Worm (Caenorhabditis elegans) whole organism, L1 larva: ENCODE measurements around the gene Y66C5A.1.

Source experiments
- ama-1 ChIP-seq: fragments of 150-350 bp; optimal IDR thresholded peaks from 2 replicates; lab custom pipeline; 2014
- ceh-82 ChIP-seq, 3 experiments: fragments of 150-350 bp in 1 of 3; sonication (generic microtip) in 2 of 3; optimal IDR thresholded peaks; 2 replicates each; lab custom pipeline; 2014 to 2017; ENCODE audit warnings: missing biosample characterization in 3 of 3, missing genetic modification characterization in 3 of 3
- ceh-90 ChIP-seq: sonication (generic microtip); optimal IDR thresholded peaks from 2 replicates; lab custom pipeline; 2016; ENCODE audit warnings: missing genetic modification characterization, missing compliant biosample characterization
- elt-3 ChIP-seq, 6 experiments: fragments of 150-350 bp in 1 of 6; sonication (generic microtip); optimal IDR thresholded peaks; 2 replicates each; lab custom pipeline; 2017 to 2018; ENCODE audit warnings: missing biosample characterization in 6 of 6, missing genetic modification characterization in 6 of 6, inconsistent platforms in 1 of 6
- fkh-10 ChIP-seq: sonication (generic microtip); optimal IDR thresholded peaks from 2 replicates; lab custom pipeline; 2017; ENCODE audit warnings: missing biosample characterization, missing genetic modification reagents, missing genetic modification characterization
- lin-39 ChIP-seq: fragments of 150-350 bp; optimal IDR thresholded peaks from 2 replicates; lab custom pipeline; 2014; ENCODE audit warnings: missing biosample characterization, missing genetic modification reagents, missing genetic modification characterization
- nhr-11 ChIP-seq: fragments of 150-350 bp; optimal IDR thresholded peaks from 2 replicates; lab custom pipeline; 2014; ENCODE audit warnings: missing biosample characterization, missing genetic modification characterization
- nhr-28 ChIP-seq: fragments of 150-350 bp; optimal IDR thresholded peaks from 2 replicates; lab custom pipeline; 2014; ENCODE audit warnings: missing biosample characterization, missing genetic modification characterization
- nhr-47 ChIP-seq: sonication (generic microtip); optimal IDR thresholded peaks from 2 replicates; lab custom pipeline; 2016; ENCODE audit warnings: mild to moderate bottlenecking, missing genetic modification characterization, moderate library complexity, missing compliant biosample characterization
- pag-3 ChIP-seq: sonication (generic microtip); optimal IDR thresholded peaks from 2 replicates; lab custom pipeline; 2017; ENCODE audit warnings: missing genetic modification characterization, mild to moderate bottlenecking, missing compliant biosample characterization, antibody characterized with exemption, borderline replicate concordance; ENCODE audit not compliant: insufficient read depth
- sup-37 ChIP-seq: fragments of 200-800 bp; sonication (Bioruptor generic); optimal IDR thresholded peaks from 2 replicates; lab custom pipeline; 2018; ENCODE audit warnings: mild to moderate bottlenecking, missing genetic modification characterization, missing compliant biosample characterization
- tbx-2 ChIP-seq: sonication (generic microtip); optimal IDR thresholded peaks from 2 replicates; lab custom pipeline; 2016; ENCODE audit warnings: missing genetic modification characterization, missing compliant biosample characterization
- zag-1 ChIP-seq: fragments of 150-350 bp; optimal IDR thresholded peaks from 2 replicates; lab custom pipeline; 2014; ENCODE audit warnings: missing biosample characterization, missing genetic modification characterization

- TF ChIP-seq tbx-2 (no peak), ceh-90 (no peak), lin-39 (no peak), nhr-11 (no peak), pag-3 (tag; lab: Kevin White, UChicago) (no peak), ama-1 (no peak), sup-37 (GFP tag; lab: Kevin White, UChicago) (no peak), ceh-82 (tag; optimal IDR thresholded peaks at IDR 0.05; lab: Kevin White, UChicago) (no peak), nhr-28 (tag; lab: Kevin White, UChicago) (no peak), zag-1 (tag; lab: Kevin White, UChicago) (no peak), elt-3 (tag; optimal IDR thresholded peaks at IDR 0.05; lab: Kevin White, UChicago) (no peak), fkh-10 (GFP tag; lab: Kevin White, UChicago) (no peak), nhr-47 (tag; lab: Kevin White, UChicago) (no peak)
These were observed 31.2 kb upstream of the Y66C5A.1 start for ce11 chrX:14486503-14486902.
